Worm (Caenorhabditis elegans): Measurements from ENCODE around the gene eif-2Bepsilon.
A peak's percentile ranks its signal among the peaks of the same experiment; 100 is the strongest.

The eif-2Bepsilon gene

ce11 chrII:8661539-8661938 lies at the start of gene eif-2Bepsilon, which contains the start of gene piga-1:
Gene eif-2Bepsilon, plus strand, starts transcription at chrII:8661869.
Gene piga-1, minus strand, starts transcription at chrII:8661712.
- TF ChIP-seq fkh-10 (GFP tag; optimal IDR thresholded peaks at IDR 0.05) (no peak), pha-4 (tag; optimal IDR thresholded peaks at IDR 0.05) (peak; percentile 74), R02D3.7 (tag; optimal IDR thresholded peaks at IDR 0.05) (no peak), elt-2 (tag; optimal IDR thresholded peaks at IDR 0.05) (peak; percentile 2), ceh-16 (tag; optimal IDR thresholded peaks at IDR 0.05) (no peak), ceh-28 (tag; optimal IDR thresholded peaks at IDR 0.05) (peak; percentile 31), fkh-2 (tag; optimal IDR thresholded peaks at IDR 0.05) (no peak), lin-15B (tag; optimal IDR thresholded peaks at IDR 0.05) (peak; percentile 56)

ce11 chrII:8612470-8612869 lies 49.2 kb upstream of the eif-2Bepsilon start, which contains the start of gene T22C8.1:
Gene T22C8.1, plus strand, starts transcription at chrII:8612770.
- TF ChIP-seq sea-2 (GFP tag; optimal IDR thresholded peaks at IDR 0.05), result no peak
- no peak for TF ChIP-seq ama-1 (optimal IDR thresholded peaks at IDR 0.05)
- no peak for TF ChIP-seq mml-1 (tag; optimal IDR thresholded peaks at IDR 0.05)
- no peak for TF ChIP-seq elt-3 (tag; optimal IDR thresholded peaks at IDR 0.05)
- TF ChIP-seq nhr-77 (tag; optimal IDR thresholded peaks at IDR 0.05), result no peak
- TF ChIP-seq nhr-237 (tag; optimal IDR thresholded peaks at IDR 0.05), result no peak
- no peak for TF ChIP-seq pha-4 (tag; optimal IDR thresholded peaks at IDR 0.05)
- TF ChIP-seq unc-39 (tag; optimal IDR thresholded peaks at IDR 0.05), result no peak
- TF ChIP-seq nhr-43 (tag; optimal IDR thresholded peaks at IDR 0.05; ENCODE audit: poor library complexity, severe bottlenecking), result no peak
- no peak for TF ChIP-seq egl-27 (tag; optimal IDR thresholded peaks at IDR 0.05)
- TF ChIP-seq ztf-4 (tag; optimal IDR thresholded peaks at IDR 0.05), result no peak
- TF ChIP-seq mdl-1 (tag; optimal IDR thresholded peaks at IDR 0.05), result no peak
- no peak for TF ChIP-seq nhr-28 (tag; optimal IDR thresholded peaks at IDR 0.05)

- no peak for TF ChIP-seq nhr-11 (tag; optimal IDR thresholded peaks at IDR 0.05)
- TF ChIP-seq pha-4 (tag; optimal IDR thresholded peaks at IDR 0.05), result no peak
- TF ChIP-seq ceh-16 (tag; optimal IDR thresholded peaks at IDR 0.05), result no peak
- TF ChIP-seq aly-2 (tag; optimal IDR thresholded peaks at IDR 0.05), result no peak
- TF ChIP-seq skn-1 (tag; optimal IDR thresholded peaks at IDR 0.05), result no peak
Observed at ce11 chrII:8616155-8616554, 45.5 kb upstream of the eif-2Bepsilon start.

- TF ChIP-seq nhr-237 (tag; optimal IDR thresholded peaks at IDR 0.05), result no peak
- TF ChIP-seq nhr-77 (tag; optimal IDR thresholded peaks at IDR 0.05), result no peak
- TF ChIP-seq ceh-9 (tag; optimal IDR thresholded peaks at IDR 0.05), result no peak
- TF ChIP-seq snpc-4 (tag; optimal IDR thresholded peaks at IDR 0.05), result no peak
- TF ChIP-seq mdl-1 (tag; optimal IDR thresholded peaks at IDR 0.05), result no peak
Observed at ce11 chrII:8617516-8617915, 44.2 kb upstream of the eif-2Bepsilon start, which contains the start of gene chhy-1. Gene chhy-1, minus strand, starts transcription at chrII:8617616.

- TF ChIP-seq pha-4 (tag; optimal IDR thresholded peaks at IDR 0.05) (peak; percentile 10), ama-1 (optimal IDR thresholded peaks at IDR 0.05) (no peak)
Observed at ce11 chrII:8621883-8622282, 39.8 kb upstream of the eif-2Bepsilon start, which contains the start of gene T22C8.3. Gene T22C8.3, minus strand, starts transcription at chrII:8621983.

DNA sequence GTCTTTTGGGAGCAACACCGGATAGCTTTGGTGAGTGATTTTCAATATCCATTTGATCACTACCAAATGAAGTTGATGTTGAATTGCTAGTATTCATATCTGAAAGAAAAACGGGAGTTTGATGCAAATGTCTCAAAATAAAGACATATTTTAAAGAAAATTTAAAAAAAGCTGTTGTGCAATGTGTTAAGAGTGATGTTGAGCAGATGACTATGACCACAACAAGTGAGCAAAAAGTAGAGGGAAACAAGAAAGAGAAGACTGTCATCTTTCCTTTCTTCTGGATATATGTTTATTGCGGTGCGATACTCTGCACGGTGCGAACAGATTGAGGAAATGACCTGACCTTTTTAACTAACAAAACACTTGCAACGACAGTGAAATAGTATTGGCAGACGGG lies 38.3 kb upstream of the eif-2Bepsilon start, which contains the start of gene T22C8.4:
T22C8.4 (minus strand) TSS at position 101 of the 400 bp plus-strand sequence.
- TF ChIP-seq eor-1 (tag; optimal IDR thresholded peaks at IDR 0.05) (no peak), ama-1 (optimal IDR thresholded peaks at IDR 0.05) (no peak), mdl-1 (tag; optimal IDR thresholded peaks at IDR 0.05) (no peak), aly-2 (tag; optimal IDR thresholded peaks at IDR 0.05) (no peak), fkh-10 (GFP tag; optimal IDR thresholded peaks at IDR 0.05) (no peak), ceh-82 (tag; optimal IDR thresholded peaks at IDR 0.05) (no peak), hmg-11 (tag; optimal IDR thresholded peaks at IDR 0.05) (no peak), ceh-9 (tag; optimal IDR thresholded peaks at IDR 0.05) (no peak), nhr-67 (tag; optimal IDR thresholded peaks at IDR 0.05) (no peak), lin-39 (tag; optimal IDR thresholded peaks at IDR 0.05) (no peak), egl-5 (tag; optimal IDR thresholded peaks at IDR 0.05) (no peak), lin-15B (tag; optimal IDR thresholded peaks at IDR 0.05) (no peak), R02D3.7 (tag; optimal IDR thresholded peaks at IDR 0.05) (no peak), zag-1 (tag; optimal IDR thresholded peaks at IDR 0.05) (no peak), fkh-2 (tag; optimal IDR thresholded peaks at IDR 0.05) (no peak), pha-4 (tag; optimal IDR thresholded peaks at IDR 0.05) (no peak), nhr-12 (tag; optimal IDR thresholded peaks at IDR 0.05) (no peak), snpc-4 (tag; optimal IDR thresholded peaks at IDR 0.05) (no peak), elt-1 (tag; optimal IDR thresholded peaks at IDR 0.05) (no peak)

All from whole organism, L3 larva.